Worm (Caenorhabditis elegans) whole organism, L1 larva: ENCODE measurements around the gene str-150.

Source experiments
- C04F5.9 ChIP-seq: sonication (generic microtip); optimal IDR thresholded peaks from 2 replicates; lab custom pipeline; 2016; ENCODE audit warnings: missing genetic modification characterization, missing compliant biosample characterization
- C16A3.4 ChIP-seq: fragments of 150-350 bp; optimal IDR thresholded peaks from 2 replicates; lab custom pipeline; 2014; ENCODE audit warnings: missing biosample characterization, missing genetic modification characterization
- C34B4.2 ChIP-seq: sonication (generic microtip); optimal IDR thresholded peaks from 2 replicates; lab custom pipeline; 2017; ENCODE audit warnings: mild to moderate bottlenecking, missing genetic modification characterization, missing compliant biosample characterization
- F16B12.6 ChIP-seq: fragments of 150-350 bp; optimal IDR thresholded peaks from 2 replicates; lab custom pipeline; 2014; ENCODE audit warnings: missing biosample characterization, missing genetic modification characterization
- aha-1 ChIP-seq: fragments of 150-350 bp; optimal IDR thresholded peaks from 2 replicates; lab custom pipeline; 2014; ENCODE audit warnings: missing biosample characterization, missing genetic modification characterization
- ama-1 ChIP-seq: fragments of 150-350 bp; optimal IDR thresholded peaks from 2 replicates; lab custom pipeline; 2014
- blmp-1 ChIP-seq: fragments of 150-350 bp; optimal IDR thresholded peaks from 2 replicates; lab custom pipeline; 2014; ENCODE audit warnings: missing biosample characterization, missing genetic modification characterization
- ceh-63 ChIP-seq: fragments of 200-800 bp; sonication (Bioruptor generic); optimal IDR thresholded peaks from 2 replicates; lab custom pipeline; 2018; ENCODE audit warnings: mild to moderate bottlenecking, missing genetic modification characterization, missing compliant biosample characterization
- ceh-82 ChIP-seq, 3 experiments: fragments of 150-350 bp in 1 of 3; sonication (generic microtip) in 2 of 3; optimal IDR thresholded peaks; 2 replicates each; lab custom pipeline; 2014 to 2017; ENCODE audit warnings: missing biosample characterization in 3 of 3, missing genetic modification characterization in 3 of 3
- ces-1 ChIP-seq: fragments of 150-350 bp; optimal IDR thresholded peaks from 2 replicates; lab custom pipeline; 2014; ENCODE audit warnings: missing biosample characterization, missing genetic modification reagents, missing genetic modification characterization
- efl-1 ChIP-seq, 4 experiments: fragments of 150-350 bp; optimal IDR thresholded peaks in 3 of 4; peaks in 1 of 4; 1 replicate in 1 of 4; 2 replicates in 3 of 4; lab custom pipeline; 2014; ENCODE audit warnings: missing biosample characterization in 2 of 4, missing genetic modification characterization in 2 of 4, missing genetic modification reagents in 2 of 4
- efl-3 ChIP-seq: fragments of 200-800 bp; sonication (Bioruptor generic); optimal IDR thresholded peaks from 2 replicates; lab custom pipeline; 2018; ENCODE audit warnings: mild to moderate bottlenecking, missing genetic modification characterization, missing compliant biosample characterization
- egl-13 ChIP-seq: sonication (generic microtip); optimal IDR thresholded peaks from 2 replicates; lab custom pipeline; 2016; ENCODE audit warnings: missing genotype, missing genetic modification reagents, missing genetic modification characterization, missing compliant biosample characterization
- elt-2 ChIP-seq: sonication (generic microtip); optimal IDR thresholded peaks from 2 replicates; lab custom pipeline; 2016; ENCODE audit warnings: missing genetic modification characterization, mild to moderate bottlenecking, inconsistent platforms, missing compliant biosample characterization, missing genetic modification reagents
- elt-3 ChIP-seq, 6 experiments: fragments of 150-350 bp in 1 of 6; sonication (generic microtip); optimal IDR thresholded peaks; 2 replicates each; lab custom pipeline; 2017 to 2018; ENCODE audit warnings: missing biosample characterization in 6 of 6, missing genetic modification characterization in 6 of 6, inconsistent platforms in 1 of 6
- fkh-10 ChIP-seq: sonication (generic microtip); optimal IDR thresholded peaks from 2 replicates; lab custom pipeline; 2017; ENCODE audit warnings: missing biosample characterization, missing genetic modification reagents, missing genetic modification characterization
- grh-1 ChIP-seq: fragments of 200-800 bp; sonication (Bioruptor generic); IDR thresholded peaks from 2 replicates; pipeline ENCODE4 v1.3.6; 2022; ENCODE audit warnings: missing genetic modification reagents, missing genetic modification characterization, missing compliant biosample characterization
- hlh-17 ChIP-seq: fragments of 200-800 bp; sonication (Bioruptor generic); optimal IDR thresholded peaks from 2 replicates; lab custom pipeline; 2018; ENCODE audit warnings: missing genetic modification characterization, mild to moderate bottlenecking, missing compliant biosample characterization, moderate library complexity, borderline replicate concordance
- hpl-2 ChIP-seq: fragments of 150-350 bp; optimal IDR thresholded peaks from 2 replicates; lab custom pipeline; 2014; ENCODE audit warnings: missing biosample characterization, missing genetic modification reagents, missing genetic modification characterization
- irx-1 ChIP-seq: sonication (generic microtip); optimal IDR thresholded peaks from 2 replicates; lab custom pipeline; 2016; ENCODE audit warnings: missing genetic modification characterization, missing compliant biosample characterization
- jun-1 ChIP-seq: fragments of 150-350 bp; optimal IDR thresholded peaks from 2 replicates; lab custom pipeline; 2014; ENCODE audit warnings: missing biosample characterization, missing genetic modification reagents, missing genetic modification characterization
- lin-14 ChIP-seq: fragments of 200-800 bp; sonication (Bioruptor generic); optimal IDR thresholded peaks from 2 replicates; lab custom pipeline; 2018; ENCODE audit warnings: mild to moderate bottlenecking, missing genetic modification characterization, moderate library complexity, missing compliant biosample characterization
- lin-15B ChIP-seq: fragments of 150-350 bp; sonication (generic microtip); optimal IDR thresholded peaks from 3 replicates; lab custom pipeline; 2014; ENCODE audit warnings: missing biosample characterization, missing genetic modification characterization
- lin-35 ChIP-seq, 2 experiments: fragments of 150-350 bp; optimal IDR thresholded peaks; 2 replicates each; lab custom pipeline; 2014; ENCODE audit warnings: missing biosample characterization in 2 of 2, missing genetic modification characterization in 2 of 2, missing genetic modification reagents in 2 of 2
- mab-9 ChIP-seq: fragments of 200-800 bp; sonication (Bioruptor generic); IDR thresholded peaks from 2 replicates; pipeline ENCODE4 v1.3.6; 2022; ENCODE audit warnings: missing genetic modification reagents, missing genetic modification characterization, missing compliant biosample characterization
- mep-1 ChIP-seq: fragments of 150-350 bp; optimal IDR thresholded peaks from 2 replicates; lab custom pipeline; 2014; ENCODE audit warnings: missing biosample characterization, missing genetic modification characterization
- nhr-19 ChIP-seq: fragments of 200-800 bp; sonication (Bioruptor generic); conservative IDR thresholded peaks from 2 replicates; pipeline ENCODE4 v1.3.6; 2022; ENCODE audit warnings: missing genetic modification characterization, missing compliant biosample characterization
- nhr-20 ChIP-seq: sonication (generic microtip); optimal IDR thresholded peaks from 2 replicates; lab custom pipeline; 2016; ENCODE audit warnings: mild to moderate bottlenecking, missing genetic modification characterization, missing compliant biosample characterization
- nhr-28 ChIP-seq: fragments of 150-350 bp; optimal IDR thresholded peaks from 2 replicates; lab custom pipeline; 2014; ENCODE audit warnings: missing biosample characterization, missing genetic modification characterization
- nhr-47 ChIP-seq: sonication (generic microtip); optimal IDR thresholded peaks from 2 replicates; lab custom pipeline; 2016; ENCODE audit warnings: mild to moderate bottlenecking, missing genetic modification characterization, moderate library complexity, missing compliant biosample characterization
- nhr-71 ChIP-seq: sonication (generic microtip); optimal IDR thresholded peaks from 2 replicates; lab custom pipeline; 2016; ENCODE audit warnings: mild to moderate bottlenecking, missing genetic modification characterization, moderate library complexity, missing compliant biosample characterization
- nhr-90 ChIP-seq: sonication (generic microtip); optimal IDR thresholded peaks from 2 replicates; lab custom pipeline; 2016; ENCODE audit warnings: mild to moderate bottlenecking, missing genetic modification characterization, missing compliant biosample characterization; ENCODE audit not compliant: poor library complexity
- rnt-1 ChIP-seq: sonication (generic microtip); optimal IDR thresholded peaks from 2 replicates; lab custom pipeline; 2016; ENCODE audit warnings: mild to moderate bottlenecking, missing genetic modification characterization, moderate library complexity, missing compliant biosample characterization
- skn-1 ChIP-seq: fragments of 150-350 bp; optimal IDR thresholded peaks from 2 replicates; lab custom pipeline; 2014; ENCODE audit warnings: missing biosample characterization, missing genetic modification characterization
- snpc-4 ChIP-seq: fragments of 150-350 bp; optimal IDR thresholded peaks from 2 replicates; lab custom pipeline; 2014; ENCODE audit warnings: missing biosample characterization, missing genetic modification characterization
- snu-23 ChIP-seq: sonication (generic microtip); optimal IDR thresholded peaks from 2 replicates; lab custom pipeline; 2016; ENCODE audit warnings: missing genetic modification characterization, missing compliant biosample characterization
- swsn-7 ChIP-seq: sonication (generic microtip); optimal IDR thresholded peaks from 2 replicates; lab custom pipeline; 2016; ENCODE audit warnings: missing genetic modification characterization, missing compliant biosample characterization
- tbx-2 ChIP-seq: sonication (generic microtip); optimal IDR thresholded peaks from 2 replicates; lab custom pipeline; 2016; ENCODE audit warnings: missing genetic modification characterization, missing compliant biosample characterization
- unc-130 ChIP-seq: fragments of 150-350 bp; optimal IDR thresholded peaks from 2 replicates; lab custom pipeline; 2017; ENCODE audit warnings: missing biosample characterization, missing genetic modification characterization, inconsistent platforms
- unc-30 ChIP-seq: sonication (generic microtip); optimal IDR thresholded peaks from 2 replicates; lab custom pipeline; 2017; ENCODE audit warnings: missing biosample characterization, missing genetic modification characterization
- unc-62 ChIP-seq: fragments of 150-350 bp; optimal IDR thresholded peaks from 2 replicates; lab custom pipeline; 2014; ENCODE audit warnings: missing biosample characterization, missing genetic modification reagents, missing genetic modification characterization
- unc-86 ChIP-seq: sonication (generic microtip); optimal IDR thresholded peaks from 2 replicates; lab custom pipeline; 2016; ENCODE audit warnings: missing genetic modification characterization, missing compliant biosample characterization
- unc-98 ChIP-seq: fragments of 200-800 bp; sonication (Bioruptor generic); IDR thresholded peaks from 2 replicates; pipeline ENCODE4 v1.3.6; 2022; ENCODE audit warnings: missing genetic modification characterization, missing compliant biosample characterization
- xbp-1 ChIP-seq: sonication (generic microtip); optimal IDR thresholded peaks from 2 replicates; lab custom pipeline; 2016; ENCODE audit warnings: missing genetic modification characterization, missing compliant biosample characterization
- zip-4 ChIP-seq: fragments of 200-800 bp; sonication (Bioruptor generic); optimal IDR thresholded peaks from 2 replicates; lab custom pipeline; 2018; ENCODE audit warnings: mild to moderate bottlenecking, missing genetic modification characterization, moderate library complexity, missing compliant biosample characterization
- ztf-11 ChIP-seq, 2 experiments: sonication (generic microtip); optimal IDR thresholded peaks; 2 replicates each; lab custom pipeline; 2016 to 2017; ENCODE audit warnings: missing genetic modification characterization in 2 of 2, missing biosample characterization in 1 of 2, missing compliant biosample characterization in 1 of 2

Gene str-150

ce11 chrV:16595140-16595791 is 12.2 kb downstream of the str-150 start, which contains the start of gene cpl-1:
Gene cpl-1 (minus strand): TSS chrV:16595346.
- no peak for TF ChIP-seq unc-130 (tag; lab: Kevin White, UChicago)
- no peak for TF ChIP-seq irx-1 (tag; lab: Kevin White, UChicago)
- TF ChIP-seq blmp-1 (tag; lab: Kevin White, UChicago) = peak; percentile 4
- TF ChIP-seq mab-9 (GFP tag; lab: Robert Waterston, UW) = no peak
- peak; percentile 37 for TF ChIP-seq rnt-1
- TF ChIP-seq unc-30 (tag; lab: Kevin White, UChicago) = no peak
- TF ChIP-seq lin-35 (GFP tag; optimal IDR thresholded peaks at IDR 0.05; lab: Kevin White, UChicago) = peak in 1 of 2 experiments; percentile 27
- no peak for TF ChIP-seq ces-1 (GFP tag; lab: Kevin White, UChicago)
- no peak for TF ChIP-seq efl-1 (optimal IDR thresholded peaks at IDR 0.05; lab: Kevin White, UChicago)
- TF ChIP-seq efl-1 (GFP tag; optimal IDR thresholded peaks at IDR 0.05 in 1 of 2; lab: Kevin White, UChicago) = peak in 1 of 2 experiments; percentile 87
- TF ChIP-seq nhr-20 = peak; percentile 23
- no peak for TF ChIP-seq egl-13 (tag; lab: Kevin White, UChicago)
- TF ChIP-seq unc-62 (GFP tag; lab: Kevin White, UChicago) = no peak
- TF ChIP-seq snu-23 (GFP tag; lab: Kevin White, UChicago) = peak; percentile 6
- no peak for TF ChIP-seq snpc-4 (tag; lab: Kevin White, UChicago)
- TF ChIP-seq ceh-82 (tag; optimal IDR thresholded peaks at IDR 0.05; lab: Kevin White, UChicago) = no peak
- TF ChIP-seq nhr-19 (GFP tag; lab: Robert Waterston, UW) = peak; percentile 16; the same call in 1 of the 2 replicates
- peak; percentile 36 for TF ChIP-seq nhr-90
- TF ChIP-seq ama-1 (lab: Kevin White, UChicago) = peak; percentile 88
- TF ChIP-seq swsn-7 (tag; lab: Kevin White, UChicago) = no peak
- TF ChIP-seq lin-14 (GFP tag; lab: Kevin White, UChicago) = peak; percentile 24
- TF ChIP-seq C16A3.4 (tag; lab: Kevin White, UChicago) = no peak
- TF ChIP-seq jun-1 (tag; lab: Kevin White, UChicago) = peak; percentile 18
- TF ChIP-seq zip-4 = no peak
- TF ChIP-seq elt-2 (tag; lab: Kevin White, UChicago) = peak; percentile 88
- peak; percentile 45 for TF ChIP-seq nhr-71
- no peak for TF ChIP-seq nhr-28 (tag; lab: Kevin White, UChicago)
- TF ChIP-seq hpl-2 (GFP tag; lab: Kevin White, UChicago) = no peak

DNA sequence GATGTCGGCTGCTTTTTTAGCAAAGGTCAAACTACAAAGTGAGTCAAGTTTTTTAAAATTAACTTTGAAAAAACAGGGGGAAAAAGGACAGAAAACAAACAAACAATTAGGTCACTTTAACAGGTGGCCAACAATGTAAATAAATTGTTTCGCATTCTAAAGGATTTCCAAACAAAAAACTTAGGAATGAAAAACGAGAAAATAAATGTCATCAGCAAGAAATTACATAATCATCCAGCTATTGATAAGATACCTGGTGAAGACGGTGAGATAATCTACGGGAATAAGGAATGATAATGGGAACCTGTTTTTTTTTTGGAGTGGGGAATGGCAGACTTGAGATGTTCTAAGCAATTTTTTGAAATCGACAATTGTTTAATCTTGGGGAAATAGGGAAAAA is 13.0 kb downstream of the str-150 start:
- TF ChIP-seq elt-3 (tag; optimal IDR thresholded peaks at IDR 0.05; lab: Kevin White, UChicago) (peak in 1 of 6 experiments; percentile 19), F16B12.6 (tag; lab: Kevin White, UChicago) (no peak)

- TF ChIP-seq ama-1 (lab: Kevin White, UChicago) (no peak), C04F5.9 (tag; lab: Kevin White, UChicago) (no peak), grh-1 (no peak), rnt-1 (peak; percentile 65), unc-30 (tag; lab: Kevin White, UChicago) (no peak), nhr-71 (peak; percentile 47), nhr-47 (no peak), C34B4.2 (tag; lab: Kevin White, UChicago) (no peak), elt-3 (tag; optimal IDR thresholded peaks at IDR 0.05; lab: Kevin White, UChicago) (no peak), skn-1 (tag; lab: Kevin White, UChicago) (no peak), hpl-2 (GFP tag; lab: Kevin White, UChicago) (no peak), mep-1 (no peak), hlh-17 (GFP tag; lab: Kevin White, UChicago) (no peak), nhr-19 (GFP tag; lab: Robert Waterston, UW) (peak; percentile 66), lin-15B (no peak), ceh-82 (tag; optimal IDR thresholded peaks at IDR 0.05; lab: Kevin White, UChicago) (no peak), nhr-20 (no peak), unc-86 (no peak), aha-1 (tag; lab: Kevin White, UChicago) (no peak), snu-23 (GFP tag; lab: Kevin White, UChicago) (peak; percentile 27), unc-98 (GFP tag; lab: Robert Waterston, UW) (peak; percentile 33; the same call in 1 of the 2 replicates), ceh-63 (GFP tag; lab: Kevin White, UChicago) (no peak), tbx-2 (tag; lab: Kevin White, UChicago) (no peak), xbp-1 (tag; lab: Kevin White, UChicago) (no peak), F16B12.6 (tag; lab: Kevin White, UChicago) (no peak), ztf-11 (tag; optimal IDR thresholded peaks at IDR 0.05; lab: Kevin White, UChicago) (no peak), mab-9 (GFP tag; lab: Robert Waterston, UW) (no peak), efl-3 (GFP tag; lab: Kevin White, UChicago) (no peak), fkh-10 (no peak)
These were observed 15.4 kb downstream of the str-150 start for ce11 chrV:16598437-16598836.
